Worm (Caenorhabditis elegans) whole organism, young adult: ENCODE results near the gene epg-5.

ENCODE experiments used
- C17E4.6 ChIP-seq: fragments of 200-800 bp; sonication (Bioruptor generic); IDR thresholded peaks from 2 replicates; pipeline ENCODE4 v1.3.6; 2022; ENCODE audit warnings: missing genetic modification reagents, missing genetic modification characterization, missing compliant biosample characterization
- D2030.7 ChIP-seq: fragments of 200-800 bp; sonication (Bioruptor generic); IDR thresholded peaks from 2 replicates; pipeline ENCODE4 v1.3.6; 2022; ENCODE audit warnings: missing genetic modification reagents, missing genetic modification characterization, missing compliant biosample characterization
- F23B12.7 ChIP-seq: sonication (generic microtip); optimal IDR thresholded peaks from 2 replicates; lab custom pipeline; 2017; ENCODE audit warnings: missing genetic modification characterization, mild to moderate bottlenecking, missing compliant biosample characterization, antibody characterized with exemption, moderate library complexity; ENCODE audit not compliant: insufficient read depth
- F33H1.4 ChIP-seq: fragments of 200-800 bp; sonication (Bioruptor generic); IDR thresholded peaks from 2 replicates; pipeline ENCODE4 v1.3.6; 2022; ENCODE audit warnings: missing genetic modification reagents, missing genetic modification characterization, missing compliant biosample characterization
- F39B2.1 ChIP-seq: fragments of 200-800 bp; sonication (Bioruptor generic); IDR thresholded peaks from 2 replicates; pipeline ENCODE4 v1.3.6; 2022; ENCODE audit warnings: missing genetic modification reagents, missing genetic modification characterization, missing compliant biosample characterization
- F57C9.4 ChIP-seq: sonication (generic microtip); optimal IDR thresholded peaks from 2 replicates; lab custom pipeline; 2017; ENCODE audit warnings: mild to moderate bottlenecking, missing genetic modification characterization, missing compliant biosample characterization
- K12H6.12 ChIP-seq: fragments of 200-800 bp; sonication (Bioruptor generic); optimal IDR thresholded peaks from 2 replicates; lab custom pipeline; 2018; ENCODE audit warnings: mild to moderate bottlenecking, missing genetic modification characterization, missing compliant biosample characterization
- T26A5.8 ChIP-seq: sonication (generic microtip); optimal IDR thresholded peaks from 2 replicates; lab custom pipeline; 2016; ENCODE audit warnings: missing genetic modification characterization, missing compliant biosample characterization
- Y53G8AR.9 ChIP-seq: fragments of 200-800 bp; sonication (Bioruptor generic); conservative IDR thresholded peaks from 2 replicates; pipeline ENCODE4 v1.3.6; 2022; ENCODE audit warnings: missing genetic modification reagents, missing genetic modification characterization, missing compliant biosample characterization
- ZK185.1 ChIP-seq: sonication (generic microtip); optimal IDR thresholded peaks from 2 replicates; lab custom pipeline; 2016; ENCODE audit warnings: mild to moderate bottlenecking, missing genetic modification characterization, missing compliant biosample characterization; ENCODE audit not compliant: poor library complexity, severe bottlenecking
- akir-1 ChIP-seq: fragments of 200-800 bp; sonication (Bioruptor generic); optimal IDR thresholded peaks from 2 replicates; lab custom pipeline; 2018; ENCODE audit warnings: mild to moderate bottlenecking, missing genetic modification characterization, moderate library complexity, missing compliant biosample characterization
- attf-3 ChIP-seq: fragments of 200-800 bp; sonication (Bioruptor generic); conservative IDR thresholded peaks from 2 replicates; pipeline ENCODE4 v1.3.6; 2022; ENCODE audit warnings: missing genetic modification reagents, missing genetic modification characterization, missing compliant biosample characterization
- cebp-1 ChIP-seq, 2 experiments: fragments of 200-800 bp in 1 of 2; sonication (Bioruptor generic) in 1 of 2; sonication (generic microtip) in 1 of 2; IDR thresholded peaks in 1 of 2; optimal IDR thresholded peaks in 1 of 2; 2 replicates each; pipeline versions ENCODE4 v1.3.6 to Lab custom; 2017 to 2022; ENCODE audit warnings: missing compliant biosample characterization in 2 of 2, missing genetic modification characterization in 2 of 2, mild to moderate bottlenecking in 1 of 2, missing genetic modification reagents in 1 of 2, moderate library complexity in 1 of 2
- cebp-2 ChIP-seq: fragments of 200-800 bp; sonication (Bioruptor generic); IDR thresholded peaks from 2 replicates; pipeline ENCODE4 v1.3.6; 2022; ENCODE audit warnings: missing genetic modification characterization, missing compliant biosample characterization
- ceh-27 ChIP-seq: fragments of 200-800 bp; sonication (Bioruptor generic); optimal IDR thresholded peaks from 2 replicates; lab custom pipeline; 2018; ENCODE audit warnings: mild to moderate bottlenecking, missing genetic modification characterization, moderate library complexity, missing compliant biosample characterization
- ceh-58 ChIP-seq: fragments of 200-800 bp; sonication (Bioruptor generic); IDR thresholded peaks from 2 replicates; pipeline ENCODE4 v1.3.6; 2022; ENCODE audit warnings: missing genetic modification characterization, missing compliant biosample characterization
- efl-1 ChIP-seq: fragments of 150-350 bp; optimal IDR thresholded peaks from 2 replicates; lab custom pipeline; 2014; ENCODE audit warnings: missing biosample characterization, missing genetic modification reagents, missing genetic modification characterization
- lin-54 ChIP-seq: fragments of 200-800 bp; sonication (Bioruptor generic); optimal IDR thresholded peaks from 2 replicates; lab custom pipeline; 2018; ENCODE audit warnings: mild to moderate bottlenecking, missing genetic modification characterization, missing compliant biosample characterization
- lsl-1 ChIP-seq: fragments of 200-800 bp; sonication (Bioruptor generic); optimal IDR thresholded peaks from 2 replicates; lab custom pipeline; 2018; ENCODE audit warnings: mild to moderate bottlenecking, missing genetic modification characterization, moderate library complexity, missing compliant biosample characterization
- lsy-27 ChIP-seq: sonication (generic microtip); optimal IDR thresholded peaks from 2 replicates; lab custom pipeline; 2017; ENCODE audit warnings: missing genetic modification characterization, mild to moderate bottlenecking, missing compliant biosample characterization, antibody characterized with exemption, missing genotype, borderline replicate concordance; ENCODE audit not compliant: insufficient read depth
- madf-10 ChIP-seq: sonication (generic microtip); optimal IDR thresholded peaks from 2 replicates; lab custom pipeline; 2016; ENCODE audit warnings: mild to moderate bottlenecking, missing genetic modification characterization, missing compliant biosample characterization
- madf-6 ChIP-seq: fragments of 200-800 bp; sonication (Bioruptor generic); IDR thresholded peaks from 2 replicates; pipeline ENCODE4 v1.3.6; 2022; ENCODE audit warnings: missing genetic modification reagents, missing genetic modification characterization, missing compliant biosample characterization
- madf-8 ChIP-seq: fragments of 200-800 bp; sonication (Bioruptor generic); conservative IDR thresholded peaks from 2 replicates; pipeline ENCODE4 v1.3.6; 2022; ENCODE audit warnings: missing genetic modification reagents, missing genetic modification characterization, missing compliant biosample characterization
- mcd-1 ChIP-seq: fragments of 200-800 bp; sonication (Bioruptor generic); IDR thresholded peaks from 2 replicates; pipeline ENCODE4 v1.3.6; 2022; ENCODE audit warnings: missing genetic modification reagents, missing genetic modification characterization, missing compliant biosample characterization
- pbrm-1 ChIP-seq: fragments of 200-800 bp; sonication (Bioruptor generic); IDR thresholded peaks from 2 replicates; pipeline ENCODE4 v1.3.6; 2022; ENCODE audit warnings: missing genetic modification reagents, missing genetic modification characterization, missing compliant biosample characterization
- pha-4 ChIP-seq: fragments of 150-350 bp; sonication (generic microtip); optimal IDR thresholded peaks from 2 replicates; lab custom pipeline; 2014; ENCODE audit warnings: missing biosample characterization, missing genetic modification reagents, missing genetic modification characterization
- repo-1 ChIP-seq: sonication (generic microtip); optimal IDR thresholded peaks from 2 replicates; lab custom pipeline; 2017; ENCODE audit warnings: mild to moderate bottlenecking, missing genetic modification characterization, missing compliant biosample characterization
- sea-2 ChIP-seq: fragments of 200-800 bp; sonication (Bioruptor generic); IDR thresholded peaks from 2 replicates; pipeline ENCODE4 v1.3.6; 2022; ENCODE audit warnings: missing genetic modification characterization, missing compliant biosample characterization
- somi-1 ChIP-seq: fragments of 200-800 bp; sonication (Bioruptor generic); optimal IDR thresholded peaks from 2 replicates; lab custom pipeline; 2018; ENCODE audit warnings: mild to moderate bottlenecking, missing genetic modification characterization, missing compliant biosample characterization
- tbx-9 ChIP-seq: sonication (generic microtip); optimal IDR thresholded peaks from 2 replicates; lab custom pipeline; 2016; ENCODE audit warnings: borderline replicate concordance, missing genetic modification characterization, inconsistent platforms, missing compliant biosample characterization
- xnd-1 ChIP-seq: sonication (generic microtip); optimal IDR thresholded peaks from 2 replicates; lab custom pipeline; 2016; ENCODE audit warnings: missing genotype, missing genetic modification reagents, missing genetic modification characterization, missing compliant biosample characterization
- ztf-3 ChIP-seq: fragments of 200-800 bp; sonication (Bioruptor generic); optimal IDR thresholded peaks from 2 replicates; lab custom pipeline; 2018; ENCODE audit warnings: mild to moderate bottlenecking, missing genetic modification characterization, missing compliant biosample characterization
- ztf-6 ChIP-seq: fragments of 200-800 bp; sonication (Bioruptor generic); IDR thresholded peaks from 2 replicates; pipeline ENCODE4 v1.3.6; 2022; ENCODE audit warnings: missing genetic modification reagents, missing genetic modification characterization, missing compliant biosample characterization

Gene epg-5

DNA sequence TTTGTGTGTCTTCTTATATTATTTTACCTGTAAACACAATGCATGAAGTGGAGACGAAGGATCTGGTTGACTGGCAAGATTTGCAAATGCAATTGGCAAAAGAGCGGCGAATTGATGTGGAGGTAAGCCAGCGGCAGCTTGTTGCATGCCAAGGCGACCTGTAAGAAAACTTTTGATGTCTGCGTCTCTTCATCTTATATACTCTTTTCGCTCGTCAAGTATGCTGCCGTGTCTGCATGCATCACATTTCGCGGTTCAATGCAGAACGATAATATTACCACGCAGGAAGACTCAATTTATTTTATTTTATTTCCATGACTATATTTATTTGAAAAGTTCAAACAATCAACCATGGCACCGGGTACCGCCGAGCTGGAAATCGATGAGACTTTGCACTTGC is 8.2 kb downstream of the epg-5 start, which contains the start of gene vps-33.2 (continued):
- no peak for TF ChIP-seq cebp-1 (GFP tag; IDR thresholded peaks at IDR 0.05; lab: Robert Waterston, UW)
- TF ChIP-seq cebp-1 (tag; optimal IDR thresholded peaks at IDR 0.05; lab: Kevin White, UChicago), result peak; percentile 41
- TF ChIP-seq tbx-9 (tag; lab: Kevin White, UChicago), result no peak
- TF ChIP-seq K12H6.12 (tag; lab: Kevin White, UChicago), result no peak
- peak; percentile 51; the same call in 1 of the 2 replicates for TF ChIP-seq F33H1.4 (GFP tag; lab: Robert Waterston, UW)
- TF ChIP-seq lin-54, result peak; percentile 3
- 0 out of 2 replicates have a peak, but pooled peaks have one; percentile 33 for TF ChIP-seq attf-3
- TF ChIP-seq mcd-1 (GFP tag; lab: Robert Waterston, UW), result peak; percentile 47; the same call in 1 of the 2 replicates
- TF ChIP-seq pbrm-1 (GFP tag; lab: Robert Waterston, UW), result 0 out of 2 replicates have a peak, but pooled peaks have one; percentile 16
- TF ChIP-seq lsl-1 (GFP tag; lab: Kevin White, UChicago), result peak; percentile 50
- no peak for TF ChIP-seq ceh-27 (GFP tag; lab: Kevin White, UChicago)

ce11 chrII:6598050-6598449 is 11.1 kb downstream of the epg-5 start, which contains the start of gene dnj-8:
Gene dnj-8, minus strand, starts transcription at chrII:6598080.
- TF ChIP-seq ceh-58, result no peak
- no peak for TF ChIP-seq akir-1 (GFP tag; lab: Kevin White, UChicago)
- no peak for TF ChIP-seq ztf-6 (GFP tag; lab: Robert Waterston, UW)
- TF ChIP-seq cebp-2 (GFP tag; lab: Robert Waterston, UW), result no peak
- no peak for TF ChIP-seq madf-10 (tag; lab: Kevin White, UChicago)
- no peak for TF ChIP-seq somi-1 (GFP tag; lab: Kevin White, UChicago)
- no peak for TF ChIP-seq F39B2.1 (GFP tag; lab: Robert Waterston, UW)
- TF ChIP-seq lsy-27 (tag; lab: Kevin White, UChicago), result no peak
- no peak for TF ChIP-seq F23B12.7
- no peak for TF ChIP-seq pha-4 (tag; lab: Kevin White, UChicago)
- TF ChIP-seq F57C9.4, result no peak
- no peak for TF ChIP-seq ZK185.1
- no peak for TF ChIP-seq sea-2 (GFP tag; lab: Robert Waterston, UW)
- TF ChIP-seq T26A5.8 (tag; lab: Kevin White, UChicago), result no peak
- no peak for TF ChIP-seq lsl-1 (GFP tag; lab: Kevin White, UChicago)
- TF ChIP-seq C17E4.6 (GFP tag; lab: Robert Waterston, UW), result no peak
- no peak for TF ChIP-seq attf-3
- no peak for TF ChIP-seq ceh-27 (GFP tag; lab: Kevin White, UChicago)
- no peak for TF ChIP-seq repo-1 (tag; lab: Kevin White, UChicago)
- TF ChIP-seq, all 124 proteins: peak for 0

DNA sequence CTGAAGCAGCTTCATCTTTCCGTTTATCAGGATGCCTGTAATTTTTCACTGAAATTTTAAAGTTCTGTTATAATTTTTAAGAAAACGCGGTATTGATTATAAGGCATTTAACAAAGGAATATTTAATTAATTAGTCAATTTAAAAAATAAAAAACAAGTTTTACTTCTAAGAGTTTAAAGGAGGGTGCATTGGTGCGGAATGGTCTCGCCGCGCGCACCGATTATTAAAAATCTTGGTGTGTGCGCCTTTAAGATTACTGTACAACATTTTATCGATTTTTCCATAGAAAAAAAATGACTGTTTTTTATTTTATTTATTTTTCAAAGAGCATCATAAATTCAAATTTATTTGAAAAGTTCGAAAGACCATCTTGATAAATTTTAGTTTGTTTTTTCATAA is 11.7 kb downstream of the epg-5 start:
- TF ChIP-seq pha-4 (tag; lab: Kevin White, UChicago) (no peak), D2030.7 (0 out of 2 replicates have a peak, but pooled peaks have one; percentile 29), F33H1.4 (GFP tag; lab: Robert Waterston, UW) (peak; percentile 83), C17E4.6 (GFP tag; lab: Robert Waterston, UW) (no peak), madf-6 (peak; percentile 81), xnd-1 (peak; percentile 27), ztf-3 (GFP tag; lab: Kevin White, UChicago) (no peak), madf-8 (GFP tag; lab: Robert Waterston, UW) (peak; percentile 62), Y53G8AR.9 (GFP tag; lab: Robert Waterston, UW) (no peak), efl-1 (GFP tag; lab: Kevin White, UChicago) (peak; percentile 15), lsl-1 (GFP tag; lab: Kevin White, UChicago) (peak; percentile 83)
- TF ChIP-seq, all 124 proteins: peak for 7
